Worm (Caenorhabditis elegans) whole organism, midembryonic: ENCODE data around the gene abf-3.

Experiments used
- T22C8.4 ChIP-seq: fragments of 200-800 bp; sonication (Bioruptor generic); IDR thresholded peaks from 2 replicates; pipeline ENCODE4 v1.3.6; 2022; ENCODE audit warnings: missing genetic modification characterization, missing compliant biosample characterization
- cog-1 ChIP-seq: sonication (generic microtip); optimal IDR thresholded peaks from 2 replicates; lab custom pipeline; 2016; ENCODE audit warnings: missing genetic modification characterization, missing compliant biosample characterization
- flt-1 ChIP-seq: fragments of 200-800 bp; sonication (Bioruptor generic); IDR thresholded peaks from 2 replicates; pipeline ENCODE4 v1.3.6; 2022; ENCODE audit warnings: missing genetic modification characterization, missing compliant biosample characterization
- klf-2 ChIP-seq: fragments of 200-800 bp; sonication (Bioruptor generic); conservative IDR thresholded peaks from 2 replicates; pipeline ENCODE4 v1.3.6; 2022; ENCODE audit warnings: missing genetic modification reagents, missing genetic modification characterization, missing compliant biosample characterization
- med-1 ChIP-seq: sonication (generic microtip); optimal IDR thresholded peaks from 2 replicates; lab custom pipeline; 2017; ENCODE audit warnings: missing genetic modification characterization, mild to moderate bottlenecking, missing compliant biosample characterization, antibody characterized with exemption, missing genetic modification reagents; ENCODE audit not compliant: insufficient read depth
- ref-1 ChIP-seq: fragments of 200-800 bp; sonication (Bioruptor generic); conservative IDR thresholded peaks from 2 replicates; pipeline ENCODE4 v1.3.6; 2022; ENCODE audit warnings: missing genetic modification reagents, missing genetic modification characterization, missing compliant biosample characterization
- tab-1 ChIP-seq: fragments of 200-800 bp; sonication (Bioruptor generic); IDR thresholded peaks from 2 replicates; pipeline ENCODE4 v1.3.6; 2022; ENCODE audit warnings: missing genetic modification characterization, missing compliant biosample characterization
- ztf-23 ChIP-seq: fragments of 200-800 bp; sonication (Bioruptor generic); IDR thresholded peaks from 2 replicates; pipeline ENCODE4 v1.3.6; 2022; ENCODE audit warnings: missing genetic modification reagents, missing genetic modification characterization, missing compliant biosample characterization
- ztf-29 ChIP-seq: fragments of 200-800 bp; sonication (Bioruptor generic); IDR thresholded peaks from 2 replicates; pipeline ENCODE4 v1.3.6; 2022; ENCODE audit warnings: missing genetic modification reagents, missing genetic modification characterization, missing compliant biosample characterization

ce11 chrV:15815962-15816432, 1.6 kb downstream of the abf-3 start, which contains the start of the genes fbxa-69 and F54B8.4:
- TF ChIP-seq ref-1 (GFP tag; lab: Robert Waterston, UW) (no peak), flt-1 (GFP tag; lab: Robert Waterston, UW) (no peak), ztf-29 (no peak), tab-1 (no peak), med-1 (no peak), T22C8.4 (GFP tag; lab: Robert Waterston, UW) (no peak), cog-1 (tag; lab: Kevin White, UChicago) (no peak), ztf-23 (GFP tag; lab: Robert Waterston, UW) (no peak), klf-2 (GFP tag; lab: Robert Waterston, UW) (no peak)
